Worm (Caenorhabditis elegans) whole organism, young adult: ENCODE data around the gene semo-1.

Source experiments
- F23B12.7 ChIP-seq: sonication (generic microtip); optimal IDR thresholded peaks from 2 replicates; lab custom pipeline; 2017; ENCODE audit warnings: missing genetic modification characterization, mild to moderate bottlenecking, missing compliant biosample characterization, antibody characterized with exemption, moderate library complexity; ENCODE audit not compliant: insufficient read depth
- F37B4.10 ChIP-seq: fragments of 200-800 bp; sonication (Bioruptor generic); IDR thresholded peaks from 2 replicates; pipeline ENCODE4 v1.3.6; 2022; ENCODE audit warnings: missing genetic modification characterization, missing compliant biosample characterization
- F57A8.1 ChIP-seq: fragments of 200-800 bp; sonication (Bioruptor generic); optimal IDR thresholded peaks from 2 replicates; lab custom pipeline; 2018; ENCODE audit warnings: mild to moderate bottlenecking, missing genetic modification characterization, moderate library complexity, missing compliant biosample characterization
- K11D2.4 ChIP-seq: fragments of 200-800 bp; sonication (Bioruptor generic); IDR thresholded peaks from 2 replicates; pipeline ENCODE4 v1.3.6; 2022; ENCODE audit warnings: missing genetic modification reagents, missing genetic modification characterization, missing compliant biosample characterization
- T07F8.4 ChIP-seq: sonication (generic microtip); optimal IDR thresholded peaks from 2 replicates; lab custom pipeline; 2016; ENCODE audit warnings: mild to moderate bottlenecking, missing genetic modification characterization, moderate library complexity, missing compliant biosample characterization
- T26A5.8 ChIP-seq: sonication (generic microtip); optimal IDR thresholded peaks from 2 replicates; lab custom pipeline; 2016; ENCODE audit warnings: missing genetic modification characterization, missing compliant biosample characterization
- Y67H2A.10 ChIP-seq: fragments of 200-800 bp; sonication (Bioruptor generic); conservative IDR thresholded peaks from 2 replicates; pipeline ENCODE4 v1.3.6; 2022; ENCODE audit warnings: missing genetic modification reagents, missing genetic modification characterization, missing compliant biosample characterization
- Y95B8A.8 ChIP-seq: fragments of 200-800 bp; sonication (Bioruptor generic); IDR thresholded peaks from 2 replicates; pipeline ENCODE4 v1.3.6; 2022; ENCODE audit warnings: missing genetic modification reagents, missing genetic modification characterization, missing compliant biosample characterization
- athp-1 ChIP-seq: sonication (generic microtip); optimal IDR thresholded peaks from 2 replicates; lab custom pipeline; 2017; ENCODE audit warnings: mild to moderate bottlenecking, missing genetic modification characterization, missing compliant biosample characterization
- bed-2 ChIP-seq: fragments of 200-800 bp; sonication (Bioruptor generic); IDR thresholded peaks from 2 replicates; pipeline ENCODE4 v1.3.6; 2022; ENCODE audit warnings: missing genetic modification reagents, missing genetic modification characterization, missing compliant biosample characterization
- ceh-100 ChIP-seq: fragments of 200-800 bp; sonication (Bioruptor generic); IDR thresholded peaks from 2 replicates; pipeline ENCODE4 v1.3.6; 2022; ENCODE audit warnings: missing genetic modification reagents, missing genetic modification characterization, missing compliant biosample characterization
- ceh-40 ChIP-seq: fragments of 200-800 bp; sonication (Bioruptor generic); IDR thresholded peaks from 2 replicates; pipeline ENCODE4 v1.3.6; 2022; ENCODE audit warnings: missing genetic modification characterization, missing compliant biosample characterization
- ceh-79 ChIP-seq: sonication (generic microtip); optimal IDR thresholded peaks from 2 replicates; lab custom pipeline; 2017; ENCODE audit warnings: mild to moderate bottlenecking, missing genetic modification characterization, missing compliant biosample characterization
- chd-7 ChIP-seq: sonication (generic microtip); optimal IDR thresholded peaks from 2 replicates; lab custom pipeline; 2016; ENCODE audit warnings: mild to moderate bottlenecking, missing genetic modification characterization, moderate library complexity, missing compliant biosample characterization
- egl-44 ChIP-seq: fragments of 200-800 bp; sonication (Bioruptor generic); IDR thresholded peaks from 2 replicates; pipeline ENCODE4 v1.3.6; 2022; ENCODE audit warnings: missing genetic modification reagents, missing genetic modification characterization, missing compliant biosample characterization
- gei-17 ChIP-seq: fragments of 200-800 bp; sonication (Bioruptor generic); optimal IDR thresholded peaks from 2 replicates; lab custom pipeline; 2018; ENCODE audit warnings: mild to moderate bottlenecking, missing genetic modification characterization, missing compliant biosample characterization
- hlh-12 ChIP-seq: sonication (generic microtip); optimal IDR thresholded peaks from 2 replicates; lab custom pipeline; 2016; ENCODE audit warnings: missing genetic modification characterization, missing compliant biosample characterization
- lag-1 ChIP-seq: fragments of 200-800 bp; sonication (Bioruptor generic); IDR thresholded peaks from 2 replicates; pipeline ENCODE4 v1.3.6; 2022; ENCODE audit warnings: missing genetic modification reagents, missing genetic modification characterization, missing compliant biosample characterization
- lin-54 ChIP-seq: fragments of 200-800 bp; sonication (Bioruptor generic); optimal IDR thresholded peaks from 2 replicates; lab custom pipeline; 2018; ENCODE audit warnings: mild to moderate bottlenecking, missing genetic modification characterization, missing compliant biosample characterization
- lsl-1 ChIP-seq: fragments of 200-800 bp; sonication (Bioruptor generic); optimal IDR thresholded peaks from 2 replicates; lab custom pipeline; 2018; ENCODE audit warnings: mild to moderate bottlenecking, missing genetic modification characterization, moderate library complexity, missing compliant biosample characterization
- madf-6 ChIP-seq: fragments of 200-800 bp; sonication (Bioruptor generic); IDR thresholded peaks from 2 replicates; pipeline ENCODE4 v1.3.6; 2022; ENCODE audit warnings: missing genetic modification reagents, missing genetic modification characterization, missing compliant biosample characterization
- madf-8 ChIP-seq: fragments of 200-800 bp; sonication (Bioruptor generic); conservative IDR thresholded peaks from 2 replicates; pipeline ENCODE4 v1.3.6; 2022; ENCODE audit warnings: missing genetic modification reagents, missing genetic modification characterization, missing compliant biosample characterization
- mcd-1 ChIP-seq: fragments of 200-800 bp; sonication (Bioruptor generic); IDR thresholded peaks from 2 replicates; pipeline ENCODE4 v1.3.6; 2022; ENCODE audit warnings: missing genetic modification reagents, missing genetic modification characterization, missing compliant biosample characterization
- nfya-1 ChIP-seq: sonication (generic microtip); optimal IDR thresholded peaks from 2 replicates; lab custom pipeline; 2017; ENCODE audit warnings: antibody characterized with exemption, missing compliant biosample characterization, missing genetic modification characterization, borderline replicate concordance; ENCODE audit not compliant: insufficient read depth
- nhr-120 ChIP-seq: fragments of 200-800 bp; sonication (Bioruptor generic); IDR thresholded peaks from 2 replicates; pipeline ENCODE4 v1.3.6; 2022; ENCODE audit warnings: missing genetic modification characterization, missing compliant biosample characterization
- nhr-179 ChIP-seq: sonication (generic microtip); optimal IDR thresholded peaks from 2 replicates; lab custom pipeline; 2016; ENCODE audit warnings: mild to moderate bottlenecking, missing genetic modification characterization, missing compliant biosample characterization
- nhr-80 ChIP-seq: sonication (generic microtip); optimal IDR thresholded peaks from 2 replicates; lab custom pipeline; 2016; ENCODE audit warnings: missing genetic modification characterization, missing compliant biosample characterization
- nhr-90 ChIP-seq: sonication (generic microtip); optimal IDR thresholded peaks from 2 replicates; lab custom pipeline; 2016; ENCODE audit warnings: missing genotype, mild to moderate bottlenecking, missing genetic modification characterization, missing compliant biosample characterization
- rcor-1 ChIP-seq: fragments of 200-800 bp; sonication (Bioruptor generic); IDR thresholded peaks from 2 replicates; pipeline ENCODE4 v1.3.6; 2022; ENCODE audit warnings: missing genetic modification reagents, missing genetic modification characterization, missing compliant biosample characterization
- rec-8 ChIP-seq, 2 experiments: sonication (generic microtip); optimal IDR thresholded peaks; 2 replicates each; lab custom pipeline; 2016; ENCODE audit warnings: mild to moderate bottlenecking in 2 of 2, missing genetic modification characterization in 2 of 2, missing genetic modification reagents in 2 of 2, missing genotype in 2 of 2, missing biosample characterization in 1 of 2, missing compliant biosample characterization in 1 of 2, moderate library complexity in 1 of 2
- rpc-1 ChIP-seq, 2 experiments: fragments of 150-350 bp in 1 of 2; sonication (generic microtip) in 1 of 2; optimal IDR thresholded peaks; 2 replicates each; lab custom pipeline; 2014 to 2018; ENCODE audit warnings: missing biosample characterization in 1 of 2, missing genetic modification characterization in 1 of 2, missing genetic modification reagents in 1 of 2, missing genotype in 1 of 2
- sea-2 ChIP-seq: fragments of 200-800 bp; sonication (Bioruptor generic); IDR thresholded peaks from 2 replicates; pipeline ENCODE4 v1.3.6; 2022; ENCODE audit warnings: missing genetic modification characterization, missing compliant biosample characterization
- snpc-4 ChIP-seq, 5 experiments: fragments of 150-350 bp in 1 of 5; sonication (generic microtip) in 4 of 5; optimal IDR thresholded peaks; 2 replicates each; lab custom pipeline; 2014 to 2018; ENCODE audit warnings: missing genetic modification characterization in 5 of 5, missing biosample characterization in 3 of 5, antibody characterized with exemption in 2 of 5, mild to moderate bottlenecking in 2 of 5, missing compliant biosample characterization in 2 of 5, missing genotype in 2 of 5, moderate library complexity in 2 of 5, missing genetic modification reagents in 1 of 5
- somi-1 ChIP-seq: fragments of 200-800 bp; sonication (Bioruptor generic); optimal IDR thresholded peaks from 2 replicates; lab custom pipeline; 2018; ENCODE audit warnings: mild to moderate bottlenecking, missing genetic modification characterization, missing compliant biosample characterization
- unc-130 ChIP-seq: sonication (generic microtip); optimal IDR thresholded peaks from 2 replicates; lab custom pipeline; 2016; ENCODE audit warnings: missing genetic modification reagents, missing genetic modification characterization, missing compliant biosample characterization
- zim-3 ChIP-seq: sonication (generic microtip); optimal IDR thresholded peaks from 2 replicates; lab custom pipeline; 2017; ENCODE audit warnings: mild to moderate bottlenecking, missing genetic modification characterization, moderate library complexity, missing compliant biosample characterization
- ztf-22 ChIP-seq: fragments of 200-800 bp; sonication (Bioruptor generic); optimal IDR thresholded peaks from 2 replicates; lab custom pipeline; 2018; ENCODE audit warnings: mild to moderate bottlenecking, missing genetic modification characterization, moderate library complexity, missing compliant biosample characterization
- ztf-3 ChIP-seq: fragments of 200-800 bp; sonication (Bioruptor generic); optimal IDR thresholded peaks from 2 replicates; lab custom pipeline; 2018; ENCODE audit warnings: mild to moderate bottlenecking, missing genetic modification characterization, missing compliant biosample characterization

semo-1 gene

ce11 chrIV:14034571-14034954 is 16.4 kb upstream of the semo-1 start:
- no peak for TF ChIP-seq nhr-120 (GFP tag; lab: Robert Waterston, UW)
- no peak for TF ChIP-seq lag-1
- no peak for TF ChIP-seq sea-2 (GFP tag; lab: Robert Waterston, UW)
- TF ChIP-seq ceh-40 (GFP tag; lab: Robert Waterston, UW), result no peak
- no peak for TF ChIP-seq F23B12.7 (tag; lab: Kevin White, UChicago)
- no peak for TF ChIP-seq nhr-90 (tag; lab: Kevin White, UChicago)
- TF ChIP-seq gei-17 (GFP tag; lab: Kevin White, UChicago), result no peak
- no peak for TF ChIP-seq somi-1 (GFP tag; lab: Kevin White, UChicago)
- no peak for TF ChIP-seq ceh-79 (tag; lab: Kevin White, UChicago)
- TF ChIP-seq T26A5.8 (tag; lab: Kevin White, UChicago), result no peak
- no peak for TF ChIP-seq lin-54
- TF ChIP-seq ztf-3 (GFP tag; lab: Kevin White, UChicago), result no peak

ce11 chrIV:14043680-14044079 is 7.3 kb upstream of the semo-1 start, which contains the start of gene Y37A1B.7:
Gene Y37A1B.7 (minus strand): TSS chrIV:14043780.
- TF ChIP-seq mcd-1 (GFP tag; lab: Robert Waterston, UW) (no peak), K11D2.4 (no peak), ztf-22 (GFP tag; lab: Kevin White, UChicago) (no peak), bed-2 (GFP tag; lab: Robert Waterston, UW) (no peak), nfya-1 (tag; lab: Kevin White, UChicago) (no peak)

ce11 chrIV:14046777-14047176 is 4.2 kb upstream of the semo-1 start:
- no peak for TF ChIP-seq F37B4.10 (GFP tag; lab: Robert Waterston, UW)
- TF ChIP-seq zim-3, result no peak
- TF ChIP-seq ceh-100, result no peak
- no peak for TF ChIP-seq egl-44
- no peak for TF ChIP-seq madf-8
- no peak for TF ChIP-seq snpc-4 (GFP tag; optimal IDR thresholded peaks at IDR 0.05; lab: Kevin White, UChicago)
- peak in 1 of 4 experiments; percentile 18 for TF ChIP-seq snpc-4 (tag; optimal IDR thresholded peaks at IDR 0.05; lab: Kevin White, UChicago)
- TF ChIP-seq hlh-12 (tag; lab: Kevin White, UChicago), result no peak
- TF ChIP-seq Y95B8A.8 (GFP tag; lab: Robert Waterston, UW), result no peak
- no peak for TF ChIP-seq gei-17 (GFP tag; lab: Kevin White, UChicago)

ce11 chrIV:14050442-14050841 is 558 bp upstream of the semo-1 start:
- no peak for TF ChIP-seq nhr-179 (tag; lab: Kevin White, UChicago)
- TF ChIP-seq rpc-1 (optimal IDR thresholded peaks at IDR 0.05; lab: Kevin White, UChicago), result no peak
- TF ChIP-seq rpc-1 (tag; optimal IDR thresholded peaks at IDR 0.05; lab: Kevin White, UChicago), result no peak
- no peak for TF ChIP-seq athp-1 (tag; lab: Kevin White, UChicago)
- TF ChIP-seq unc-130, result no peak
- TF ChIP-seq nhr-80 (tag; lab: Kevin White, UChicago), result peak; percentile 27

- TF ChIP-seq rcor-1 (GFP tag; lab: Robert Waterston, UW), result no peak
- no peak for TF ChIP-seq egl-44
- TF ChIP-seq rec-8 (tag; optimal IDR thresholded peaks at IDR 0.05; lab: Kevin White, UChicago), result no peak
- TF ChIP-seq Y67H2A.10, result no peak
- no peak for TF ChIP-seq mcd-1 (GFP tag; lab: Robert Waterston, UW)
- TF ChIP-seq chd-7 (tag; lab: Kevin White, UChicago), result no peak
- peak; percentile 23; the same call in 1 of the 2 replicates for TF ChIP-seq madf-6 (GFP tag; lab: Robert Waterston, UW)
- no peak for TF ChIP-seq nhr-80 (tag; lab: Kevin White, UChicago)
- no peak for TF ChIP-seq lsl-1 (GFP tag; lab: Kevin White, UChicago)
- TF ChIP-seq T07F8.4 (tag; lab: Kevin White, UChicago), result no peak
- no peak for TF ChIP-seq snpc-4 (GFP tag; optimal IDR thresholded peaks at IDR 0.05; lab: Kevin White, UChicago)
- TF ChIP-seq snpc-4 (tag; optimal IDR thresholded peaks at IDR 0.05; lab: Kevin White, UChicago), result peak in 1 of 4 experiments; percentile 74
- TF ChIP-seq F57A8.1 (GFP tag; lab: Kevin White, UChicago), result no peak
- TF ChIP-seq, all 124 proteins: peak for 2
Measured at ce11 chrIV:14060612-14061011, 9.6 kb downstream of the semo-1 start, which contains the start of gene Y37A1B.4. Gene Y37A1B.4 (minus strand): TSS chrIV:14060712.
